Worm (Caenorhabditis elegans) whole organism, L1 larva: Measurements from ENCODE around the gene nhr-286.

Source experiments
- blmp-1 ChIP-seq: fragments of 150-350 bp; optimal IDR thresholded peaks from 2 replicates; lab custom pipeline; 2014; ENCODE audit warnings: missing biosample characterization, missing genetic modification characterization
- mef-2 ChIP-seq: fragments of 150-350 bp; optimal IDR thresholded peaks from 2 replicates; lab custom pipeline; 2014; ENCODE audit warnings: missing biosample characterization, missing genetic modification characterization
- nhr-84 ChIP-seq: sonication (generic microtip); optimal IDR thresholded peaks from 2 replicates; lab custom pipeline; 2017; ENCODE audit warnings: missing biosample characterization, missing genetic modification characterization
- sptf-1 ChIP-seq: fragments of 150-350 bp; optimal IDR thresholded peaks from 2 replicates; lab custom pipeline; 2014; ENCODE audit warnings: missing biosample characterization, missing genetic modification characterization
- unc-62 ChIP-seq: fragments of 150-350 bp; optimal IDR thresholded peaks from 2 replicates; lab custom pipeline; 2014; ENCODE audit warnings: missing biosample characterization, missing genetic modification reagents, missing genetic modification characterization
- ztf-11 ChIP-seq, 2 experiments: sonication (generic microtip); optimal IDR thresholded peaks; 2 replicates each; lab custom pipeline; 2016 to 2017; ENCODE audit warnings: missing genetic modification characterization in 2 of 2, missing biosample characterization in 1 of 2, missing compliant biosample characterization in 1 of 2

- TF ChIP-seq unc-62 (GFP tag; lab: Kevin White, UChicago) = no peak
- TF ChIP-seq sptf-1 (tag; lab: Kevin White, UChicago) = no peak
- TF ChIP-seq blmp-1 (tag; lab: Kevin White, UChicago) = no peak
- no peak for TF ChIP-seq mef-2
- no peak for TF ChIP-seq ztf-11 (tag; optimal IDR thresholded peaks at IDR 0.05; lab: Kevin White, UChicago)
- TF ChIP-seq nhr-84 (tag; lab: Kevin White, UChicago) = no peak
Observed at ce11 chrV:7138320-7138719, 46.9 kb upstream of the nhr-286 start, which contains the start of gene str-112.
